Worm (Caenorhabditis elegans) whole organism, L4/young adult: ENCODE results near the gene sre-5.

Source experiments
- W03F9.2 ChIP-seq: fragments of 150-350 bp; optimal IDR thresholded peaks from 2 replicates; lab custom pipeline; 2014; ENCODE audit warnings: missing biosample characterization, missing genetic modification characterization
- dao-5 ChIP-seq: sonication (generic microtip); optimal IDR thresholded peaks from 2 replicates; lab custom pipeline; 2016; ENCODE audit warnings: missing genotype, missing genetic modification characterization, moderate library complexity, missing compliant biosample characterization
- him-1 ChIP-seq: sonication (generic microtip); optimal IDR thresholded peaks from 2 replicates; lab custom pipeline; 2016; ENCODE audit warnings: missing genotype, missing genetic modification reagents, missing genetic modification characterization, missing compliant biosample characterization

The sre-5 gene

DNA sequence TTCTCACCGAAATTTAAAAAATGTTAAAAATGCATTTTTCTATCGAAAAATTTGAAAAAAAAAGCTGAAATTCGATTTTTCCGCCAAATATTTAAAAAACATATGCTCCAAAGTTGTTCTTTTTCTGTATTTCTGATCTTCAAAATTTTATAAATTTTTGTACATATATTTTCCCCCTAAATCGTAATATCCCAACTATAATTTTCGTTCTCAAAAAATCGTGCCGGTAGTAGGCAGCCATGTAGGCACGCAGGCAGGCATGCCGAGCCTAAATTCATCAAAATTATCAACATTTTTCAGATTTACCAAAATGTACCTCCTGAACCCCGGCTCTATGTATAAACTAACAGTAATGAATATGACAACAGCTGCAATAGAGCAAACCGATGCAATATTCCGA lies at the start of gene sre-5:
sre-5 (plus strand) TSS at position 301 of the 400 bp plus-strand sequence.
- TF ChIP-seq dao-5 (no peak), him-1 (no peak), W03F9.2 (tag; lab: Kevin White, UChicago) (no peak)

DNA sequence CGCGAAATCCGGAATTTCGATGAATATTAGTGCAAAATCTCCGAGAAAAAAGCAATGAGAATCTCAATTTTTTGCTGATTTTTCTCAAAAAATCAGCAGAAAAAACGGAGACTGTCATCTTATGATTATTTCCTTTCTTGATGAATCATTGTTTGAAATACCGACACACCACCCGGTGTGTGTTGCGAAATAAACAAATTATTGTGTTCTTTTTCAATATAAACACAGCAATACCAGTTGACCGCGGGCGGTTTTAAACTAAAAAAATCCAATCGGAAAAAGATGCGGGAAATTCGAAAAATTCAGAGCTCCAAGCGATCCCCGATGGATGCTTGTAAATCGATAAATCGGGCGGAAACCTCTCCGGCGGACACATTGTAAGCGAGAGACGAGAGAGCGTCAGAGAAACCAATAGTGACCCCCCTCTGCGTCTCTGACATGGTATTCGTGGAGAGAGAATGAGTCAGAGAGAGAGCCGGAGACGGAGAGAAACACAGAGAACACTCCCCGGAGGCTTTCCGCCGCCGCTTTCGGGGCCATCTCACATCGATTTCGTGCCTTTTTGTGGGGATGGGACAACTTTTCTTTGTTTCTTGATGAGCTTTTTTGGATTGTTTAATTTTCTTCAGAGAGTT lies 49.5 kb upstream of the sre-5 start:
- TF ChIP-seq him-1, result peak; percentile 41
- no peak for TF ChIP-seq W03F9.2 (tag; lab: Kevin White, UChicago)

DNA sequence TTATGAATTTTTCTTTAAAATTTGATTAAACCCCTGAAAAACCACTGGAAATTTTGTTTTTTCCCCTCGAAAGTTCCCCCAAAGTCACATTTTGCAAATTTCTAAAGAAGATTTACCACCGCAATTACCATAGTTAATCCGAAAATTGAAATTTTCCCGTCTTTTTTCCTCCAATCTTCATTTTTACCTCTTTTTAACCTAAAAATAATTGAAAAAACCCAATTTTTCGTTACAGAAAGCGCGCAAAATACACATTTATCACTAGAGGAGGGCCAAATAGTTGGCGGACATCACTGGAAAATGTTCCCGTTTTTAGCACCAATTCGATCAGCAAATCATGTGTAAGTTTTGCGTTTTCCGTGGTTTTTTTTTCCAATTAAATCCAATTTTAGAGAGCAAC lies 48.4 kb upstream of the sre-5 start, which contains the start of gene unc-33:
unc-33 (plus strand) TSS at position 301 of the 400 bp plus-strand sequence.
- TF ChIP-seq W03F9.2 (tag; lab: Kevin White, UChicago), result no peak
- TF ChIP-seq dao-5, result no peak
- no peak for TF ChIP-seq him-1

DNA sequence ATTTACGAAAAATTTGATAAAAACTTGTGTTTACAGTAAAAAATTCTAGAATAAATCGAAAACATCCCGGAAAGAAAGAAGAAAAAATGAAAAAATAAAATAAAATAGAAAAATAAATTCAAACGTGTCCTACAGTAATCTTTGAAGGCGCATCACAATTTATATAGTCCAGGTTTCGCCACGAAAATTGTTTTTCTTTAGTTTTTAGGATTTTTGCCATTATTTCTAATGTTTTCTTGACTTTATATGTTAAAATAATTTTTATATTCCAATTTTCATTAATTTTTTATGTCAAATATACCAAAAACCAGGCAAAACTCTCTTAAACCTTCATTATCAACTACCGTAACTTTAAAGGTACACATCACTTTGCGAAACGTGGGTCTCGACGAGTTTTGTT lies 47.4 kb upstream of the sre-5 start:
- TF ChIP-seq W03F9.2 (tag; lab: Kevin White, UChicago) (peak; percentile 19), him-1 (no peak)

DNA sequence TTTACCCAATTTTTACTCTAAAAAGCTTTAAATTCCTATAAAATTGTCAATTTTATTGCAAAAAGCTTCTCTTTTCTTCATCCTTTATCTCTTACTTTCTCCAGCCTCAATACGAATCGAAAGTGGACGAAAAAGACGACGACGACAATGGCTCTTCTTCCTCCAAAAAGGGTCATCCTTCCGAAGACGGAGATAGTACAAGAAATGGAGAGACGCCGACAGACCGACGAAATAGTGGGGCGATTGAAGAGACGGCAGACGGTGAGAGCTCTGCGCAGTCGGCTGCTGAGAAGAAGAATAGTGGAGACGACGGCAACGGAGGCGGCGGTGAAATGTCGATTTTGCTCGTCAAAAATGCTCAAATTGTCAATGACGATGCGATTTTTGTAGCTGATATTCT lies 45.6 kb upstream of the sre-5 start:
- TF ChIP-seq him-1, result no peak
- TF ChIP-seq dao-5, result no peak
- no peak for TF ChIP-seq W03F9.2 (tag; lab: Kevin White, UChicago)

DNA sequence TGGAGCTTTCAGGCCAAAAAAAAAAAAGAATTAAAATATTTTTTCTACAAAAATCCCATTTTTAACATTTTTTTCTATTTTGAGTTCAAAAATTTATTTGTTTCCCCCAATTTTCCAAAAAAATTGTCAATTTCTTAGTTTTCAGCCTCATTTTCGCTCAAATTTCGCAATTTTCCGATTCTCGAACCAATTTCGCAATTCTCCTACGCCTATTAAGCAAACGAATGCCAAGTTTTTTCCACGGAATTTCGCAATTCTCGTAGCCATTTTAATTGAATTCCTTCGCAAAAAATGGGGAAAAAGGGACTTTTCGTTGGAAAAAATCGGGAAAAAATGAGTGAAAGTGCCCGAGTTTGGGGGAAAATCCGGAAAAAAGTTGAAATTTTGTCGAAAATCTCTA lies 44.6 kb upstream of the sre-5 start:
- TF ChIP-seq him-1 (no peak), dao-5 (no peak), W03F9.2 (tag; lab: Kevin White, UChicago) (no peak)

DNA sequence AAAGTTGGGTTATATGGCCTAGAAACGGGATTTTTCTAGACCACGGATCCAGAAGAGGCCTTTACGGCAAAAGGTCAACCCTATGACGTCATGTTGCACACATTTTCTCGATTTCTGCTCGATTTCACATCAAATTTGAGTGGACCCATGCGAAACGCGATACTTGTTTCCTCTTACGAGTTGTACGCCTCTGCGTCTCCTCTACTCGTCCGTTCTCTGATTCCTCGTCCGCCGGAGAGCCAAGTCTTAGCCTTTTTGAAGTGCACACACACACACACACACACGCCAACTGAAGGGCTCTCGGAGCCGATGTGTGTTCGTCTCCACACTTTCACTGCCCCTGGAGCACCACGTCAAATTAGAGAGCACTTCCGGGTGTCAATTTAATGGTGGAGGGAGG lies 44.0 kb upstream of the sre-5 start:
- TF ChIP-seq dao-5, result no peak
- no peak for TF ChIP-seq him-1
- no peak for TF ChIP-seq W03F9.2 (tag; lab: Kevin White, UChicago)

DNA sequence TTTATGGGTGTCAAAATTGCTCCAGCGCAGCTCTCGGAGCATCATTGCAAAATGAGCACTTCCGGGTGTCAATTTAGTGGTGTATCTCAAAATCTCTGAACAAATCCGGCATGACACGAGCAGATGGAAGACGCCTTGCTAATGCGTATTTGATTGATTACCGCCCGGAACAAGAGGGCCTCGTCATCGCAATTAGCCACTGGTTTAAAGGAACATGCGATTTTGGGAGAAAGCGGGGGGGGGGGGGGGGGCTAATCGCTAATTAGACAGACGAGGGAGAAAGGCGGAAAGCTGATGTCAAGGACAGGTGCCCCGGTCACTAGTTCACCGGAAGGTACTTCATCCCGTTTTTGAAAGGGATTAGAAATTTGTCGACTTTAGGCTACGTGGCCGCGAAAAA lies 43.3 kb upstream of the sre-5 start:
- TF ChIP-seq W03F9.2 (tag; lab: Kevin White, UChicago) (no peak), him-1 (no peak), dao-5 (no peak)

DNA sequence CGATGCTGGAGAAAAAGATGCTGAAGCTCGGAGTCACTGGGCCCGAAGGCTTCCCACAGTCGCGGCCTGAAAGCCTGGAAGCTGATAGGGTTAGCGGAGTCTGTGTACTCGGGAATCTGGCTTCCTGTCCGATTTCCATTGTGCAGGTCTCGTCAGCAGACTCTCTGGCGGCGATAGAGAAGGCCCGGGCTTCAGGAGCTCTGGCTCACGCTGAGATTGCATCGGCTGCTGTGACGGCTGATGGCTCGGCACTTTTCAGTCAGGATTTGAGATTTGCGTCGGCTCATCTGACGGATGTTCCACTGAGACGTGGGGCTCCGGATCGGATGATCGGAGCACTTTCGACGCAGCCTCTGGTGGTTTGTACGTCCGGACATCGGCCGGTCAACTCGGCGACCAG lies 41.6 kb upstream of the sre-5 start:
- TF ChIP-seq dao-5 (no peak), W03F9.2 (tag; lab: Kevin White, UChicago) (no peak), him-1 (no peak)

DNA sequence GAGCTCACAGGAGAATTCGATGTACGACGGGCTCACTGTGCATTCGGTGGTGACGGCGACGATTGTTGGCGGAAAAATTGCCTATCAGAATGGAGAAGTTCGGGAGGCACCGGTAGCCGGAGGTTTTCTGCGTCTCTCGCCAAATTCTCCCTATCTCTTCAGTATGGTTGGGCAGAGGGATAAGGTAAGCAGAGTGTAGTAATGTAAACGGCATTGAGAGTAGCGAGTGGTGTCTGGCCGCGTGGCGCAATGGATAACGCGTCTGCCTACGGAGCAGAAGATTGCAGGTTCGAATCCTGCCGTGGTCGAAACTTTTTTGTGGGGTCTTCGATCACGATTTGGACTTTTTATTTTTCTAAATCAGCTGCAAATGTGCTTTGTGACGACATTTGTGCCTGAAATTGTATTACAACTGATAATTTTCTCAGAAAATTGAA lies 40.4 kb upstream of the sre-5 start:
- no peak for TF ChIP-seq W03F9.2 (tag; lab: Kevin White, UChicago)
- TF ChIP-seq dao-5, result no peak
- TF ChIP-seq him-1, result peak; percentile 23

DNA sequence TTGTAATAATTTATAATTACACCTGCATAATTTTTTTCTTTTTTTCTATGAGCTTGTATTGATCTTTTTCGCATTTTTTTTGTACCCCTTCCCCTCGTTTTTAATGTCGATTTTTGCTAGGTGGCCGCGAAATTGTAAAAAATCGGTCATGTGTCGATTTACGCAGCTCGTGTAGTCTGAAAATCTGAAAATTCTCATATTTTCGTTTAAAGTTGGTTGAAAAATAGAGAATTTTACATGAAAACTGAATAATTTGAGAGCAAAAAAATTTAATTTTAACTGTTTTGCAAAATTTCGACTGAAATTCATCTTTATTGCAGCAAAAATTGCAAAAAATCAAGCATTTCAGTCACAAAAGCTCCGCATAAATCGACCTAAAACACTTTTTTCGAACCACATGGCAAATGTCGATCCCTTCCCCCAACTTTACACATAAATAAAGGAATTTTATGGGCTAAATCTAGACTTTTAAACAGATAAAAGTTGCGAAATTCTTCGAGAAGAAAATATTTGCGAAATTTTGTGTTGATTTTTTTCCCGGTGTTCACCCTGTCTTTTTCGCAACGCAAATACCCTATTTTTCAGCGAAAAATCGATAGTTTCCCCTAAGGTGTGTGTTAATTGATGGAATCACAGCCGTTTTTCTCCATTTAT lies 38.7 kb upstream of the sre-5 start:
- TF ChIP-seq W03F9.2 (tag; lab: Kevin White, UChicago) (no peak), dao-5 (no peak), him-1 (no peak)

DNA sequence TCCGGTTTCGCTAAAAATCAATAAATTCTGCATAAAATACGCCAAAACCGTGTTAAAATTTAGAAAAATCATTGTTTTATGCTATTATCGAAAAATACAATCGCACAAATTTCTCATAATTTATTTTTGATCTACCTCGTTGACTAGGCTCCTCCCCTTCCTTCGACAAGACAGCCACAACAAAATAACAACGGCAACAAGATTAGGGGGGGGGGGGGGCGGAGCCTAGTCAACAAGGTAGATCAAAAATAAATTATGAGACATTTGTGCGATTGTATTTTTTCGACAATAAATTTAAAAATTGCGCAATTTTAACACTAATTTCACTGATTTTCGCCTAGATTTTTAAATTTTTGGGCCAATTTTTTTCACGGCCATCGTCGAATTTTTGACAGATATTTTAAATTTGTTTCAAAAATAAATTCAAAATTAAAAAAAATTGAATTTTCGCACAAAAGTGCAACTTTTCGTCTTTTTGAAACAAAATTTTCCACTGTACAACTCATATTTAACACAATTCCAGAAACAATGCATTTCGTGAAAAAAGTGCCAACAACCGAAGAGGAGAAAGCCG lies 38.1 kb upstream of the sre-5 start, which contains the start of gene M57.2:
M57.2 (plus strand) TSS at position 524 of the 574 bp plus-strand sequence.
- TF ChIP-seq him-1 (no peak), W03F9.2 (tag; lab: Kevin White, UChicago) (no peak)

DNA sequence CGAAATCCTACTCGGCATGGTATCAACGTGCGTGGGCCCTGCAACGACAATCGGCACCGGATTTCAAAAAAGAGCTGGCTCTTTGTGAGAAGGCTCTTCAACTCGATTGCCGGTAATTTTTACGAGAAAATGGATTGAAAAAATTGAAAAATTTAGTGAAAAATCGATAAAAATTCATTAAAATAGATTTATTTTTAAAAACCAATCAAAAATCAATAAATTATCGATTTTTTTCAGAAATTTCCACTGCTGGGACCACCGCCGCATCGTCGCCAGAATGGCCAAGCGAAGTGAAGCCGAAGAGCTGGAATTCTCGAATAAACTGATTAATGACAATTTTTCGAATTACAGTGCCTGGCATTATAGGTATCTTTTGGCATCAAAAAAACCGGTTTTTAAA lies 37.1 kb upstream of the sre-5 start:
- TF ChIP-seq him-1 (no peak), dao-5 (no peak), W03F9.2 (tag; lab: Kevin White, UChicago) (no peak)

DNA sequence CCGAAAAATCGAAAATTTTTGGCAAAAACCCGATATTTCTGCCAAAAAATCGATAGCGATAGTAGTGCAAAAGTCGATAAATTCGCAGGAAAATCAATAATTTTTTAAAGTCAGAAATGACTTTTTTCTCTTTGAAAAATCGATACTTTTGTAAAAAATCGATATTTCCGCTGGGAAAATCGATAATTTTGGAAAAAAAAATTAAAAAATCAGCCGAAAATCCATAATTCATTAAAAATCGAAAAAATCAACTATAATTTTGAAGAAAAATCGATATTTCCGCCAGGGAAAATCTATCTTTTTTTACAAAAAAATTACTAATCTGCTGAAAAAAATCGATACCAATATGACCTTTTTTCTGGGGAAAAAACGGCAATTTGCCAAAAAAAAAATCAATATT lies 33.5 kb upstream of the sre-5 start:
- no peak for TF ChIP-seq dao-5
- no peak for TF ChIP-seq W03F9.2 (tag; lab: Kevin White, UChicago)
- TF ChIP-seq him-1, result no peak

DNA sequence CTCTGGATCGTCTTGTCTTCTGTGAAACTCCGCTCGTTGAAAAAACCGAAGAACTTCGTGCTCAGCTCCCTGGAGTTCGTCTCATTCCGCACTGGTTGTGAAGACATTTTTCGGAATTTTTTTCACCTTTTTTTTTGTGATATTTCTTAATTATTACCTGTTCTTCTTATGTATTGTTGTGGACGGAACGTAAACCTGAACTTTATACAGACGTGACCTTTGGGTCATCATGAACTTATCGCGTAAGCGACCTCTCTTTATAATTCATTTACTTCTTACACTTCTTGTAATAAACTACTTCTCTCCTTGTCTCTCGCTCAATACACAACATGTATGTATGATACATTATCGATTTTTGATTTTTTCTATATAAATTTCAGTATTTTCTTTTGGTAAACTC lies 32.8 kb upstream of the sre-5 start, which contains the start of gene M57.1:
M57.1 (plus strand) TSS at position 301 of the 400 bp plus-strand sequence.
- no peak for TF ChIP-seq him-1
- TF ChIP-seq W03F9.2 (tag; lab: Kevin White, UChicago), result no peak
- no peak for TF ChIP-seq dao-5
